Worm (Caenorhabditis elegans) whole organism, early embryonic: ENCODE results near the gene efa-6.
"Not testable (repeated sequence)": the region's sequence is repeated elsewhere in the genome, so short reads cannot be mapped to it uniquely, and the experiment has no call there.

Source experiments
- B0310.2 ChIP-seq: sonication (generic microtip); optimal IDR thresholded peaks from 2 replicates; lab custom pipeline; 2016; ENCODE audit warnings: mild to moderate bottlenecking, missing genetic modification characterization, missing compliant biosample characterization
- F13C5.2 ChIP-seq: sonication (generic microtip); optimal IDR thresholded peaks from 2 replicates; lab custom pipeline; 2017; ENCODE audit warnings: mild to moderate bottlenecking, missing genetic modification characterization, inconsistent platforms, missing compliant biosample characterization
- aly-1 ChIP-seq: sonication (generic microtip); optimal IDR thresholded peaks from 2 replicates; lab custom pipeline; 2016; ENCODE audit warnings: missing genetic modification characterization, missing compliant biosample characterization
- ama-1 ChIP-seq: fragments of 150-350 bp; optimal IDR thresholded peaks from 2 replicates; lab custom pipeline; 2014
- ceh-13 ChIP-seq: fragments of 200-800 bp; sonication (Bioruptor generic); optimal IDR thresholded peaks from 2 replicates; lab custom pipeline; 2018; ENCODE audit warnings: mild to moderate bottlenecking, missing genetic modification characterization, missing compliant biosample characterization
- ceh-36 ChIP-seq: sonication (generic microtip); optimal IDR thresholded peaks from 2 replicates; lab custom pipeline; 2016; ENCODE audit warnings: missing genetic modification characterization, inconsistent platforms, missing compliant biosample characterization
- ets-7 ChIP-seq: sonication (generic microtip); optimal IDR thresholded peaks from 2 replicates; lab custom pipeline; 2016; ENCODE audit warnings: missing genotype, missing genetic modification characterization, missing compliant biosample characterization
- flt-1 ChIP-seq: fragments of 200-800 bp; sonication (Bioruptor generic); IDR thresholded peaks from 2 replicates; pipeline ENCODE4 v1.3.6; 2022; ENCODE audit warnings: missing genetic modification characterization, missing compliant biosample characterization
- hmbx-1 ChIP-seq: sonication (generic microtip); optimal IDR thresholded peaks from 2 replicates; lab custom pipeline; 2016; ENCODE audit warnings: mild to moderate bottlenecking, missing genetic modification characterization, missing compliant biosample characterization
- hmg-4 ChIP-seq: fragments of 200-800 bp; sonication (Bioruptor generic); optimal IDR thresholded peaks from 2 replicates; lab custom pipeline; 2018; ENCODE audit warnings: mild to moderate bottlenecking, missing genetic modification characterization, missing compliant biosample characterization
- hnd-1 ChIP-seq: sonication (generic microtip); optimal IDR thresholded peaks from 2 replicates; lab custom pipeline; 2016; ENCODE audit warnings: missing genetic modification characterization, missing compliant biosample characterization
- pes-1 ChIP-seq: fragments of 200-800 bp; sonication (Bioruptor generic); IDR thresholded peaks from 2 replicates; pipeline ENCODE4 v1.3.6; 2022; ENCODE audit warnings: missing genetic modification reagents, missing genetic modification characterization, missing compliant biosample characterization
- scrt-1 ChIP-seq: fragments of 200-800 bp; sonication (Bioruptor generic); IDR thresholded peaks from 2 replicates; pipeline ENCODE4 v1.3.6; 2022; ENCODE audit warnings: missing genetic modification characterization, missing compliant biosample characterization
- sea-1 ChIP-seq: fragments of 200-800 bp; sonication (Bioruptor generic); conservative IDR thresholded peaks from 2 replicates; pipeline ENCODE4 v1.3.6; 2022; ENCODE audit warnings: missing genetic modification characterization, missing compliant biosample characterization
- tbx-11 ChIP-seq: fragments of 200-800 bp; sonication (Bioruptor generic); IDR thresholded peaks from 2 replicates; pipeline ENCODE4 v1.3.6; 2022; ENCODE audit warnings: missing genetic modification characterization, missing compliant biosample characterization
- tbx-37 ChIP-seq: fragments of 200-800 bp; sonication (Bioruptor generic); conservative IDR thresholded peaks from 2 replicates; pipeline ENCODE4 v1.3.6; 2022; ENCODE audit warnings: missing genetic modification reagents, missing genetic modification characterization, missing compliant biosample characterization
- tra-4 ChIP-seq: sonication (generic microtip); optimal IDR thresholded peaks from 2 replicates; lab custom pipeline; 2017; ENCODE audit warnings: missing genetic modification characterization, missing compliant biosample characterization

efa-6 gene

ce11 chrIV:12614624-12615023 lies at the start of gene efa-6:
efa-6 (minus strand) TSS chrIV:12614724.
- TF ChIP-seq ceh-36 (tag; lab: Kevin White, UChicago) (no peak), tbx-37 (GFP tag; lab: Robert Waterston, UW) (no peak), hnd-1 (tag; lab: Kevin White, UChicago) (no peak), ets-7 (no peak), scrt-1 (GFP tag; lab: Robert Waterston, UW) (no peak), ceh-13 (GFP tag; lab: Kevin White, UChicago) (no peak), tbx-11 (GFP tag; lab: Robert Waterston, UW) (no peak), flt-1 (GFP tag; lab: Robert Waterston, UW) (no peak), pes-1 (GFP tag; lab: Robert Waterston, UW) (no peak), hmg-4 (GFP tag; lab: Kevin White, UChicago) (no peak), tra-4 (tag; lab: Kevin White, UChicago) (no peak), aly-1 (tag; lab: Kevin White, UChicago) (no peak)

DNA sequence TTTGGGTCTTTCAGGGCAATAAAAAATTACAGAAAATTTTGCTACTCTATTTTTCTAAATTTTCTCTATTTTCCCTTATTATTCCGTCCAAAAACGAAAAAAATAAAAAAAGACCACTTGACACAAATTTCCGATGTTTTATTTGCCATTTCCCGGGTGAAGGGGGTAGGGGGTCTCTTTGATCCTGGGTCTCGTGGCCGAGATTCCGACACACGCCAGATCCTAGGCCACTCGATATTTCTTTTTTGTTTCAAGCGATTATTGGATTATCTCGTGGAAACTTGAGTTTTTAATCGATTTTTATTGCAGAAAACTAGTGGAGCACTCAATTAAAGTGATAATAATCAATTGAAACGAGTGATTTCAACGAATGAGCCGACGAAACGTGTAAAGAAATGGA lies 38.6 kb upstream of the efa-6 start, which contains the start of the genes wdfy-3 and C26H9A.4:
TSS of gene wdfy-3 (plus strand) at position 308 of the 400 bp plus-strand sequence.
TSS of gene C26H9A.4 (plus strand) at position 317 of the 400 bp plus-strand sequence.
- no peak for TF ChIP-seq tra-4 (tag; lab: Kevin White, UChicago)
- peak; percentile 24; the same call in 1 of the 2 replicates for TF ChIP-seq pes-1 (GFP tag; lab: Robert Waterston, UW)
- no peak for TF ChIP-seq F13C5.2 (tag; lab: Kevin White, UChicago)
- TF ChIP-seq ceh-13 (GFP tag; lab: Kevin White, UChicago), result no peak
- no peak for TF ChIP-seq ama-1
- no peak for TF ChIP-seq tbx-37 (GFP tag; lab: Robert Waterston, UW)
- no peak for TF ChIP-seq scrt-1 (GFP tag; lab: Robert Waterston, UW)

- TF ChIP-seq tbx-37 (GFP tag; lab: Robert Waterston, UW) (no peak), flt-1 (GFP tag; lab: Robert Waterston, UW) (no peak), ceh-13 (GFP tag; lab: Kevin White, UChicago) (no peak), hnd-1 (tag; lab: Kevin White, UChicago) (no peak), pes-1 (GFP tag; lab: Robert Waterston, UW) (no peak), sea-1 (GFP tag; lab: Robert Waterston, UW) (no peak), B0310.2 (tag; lab: Kevin White, UChicago) (no peak), ets-7 (no peak)
Measured at ce11 chrIV:12651570-12651969, 37.0 kb upstream of the efa-6 start.

- TF ChIP-seq scrt-1 (GFP tag; lab: Robert Waterston, UW) (no peak), pes-1 (GFP tag; lab: Robert Waterston, UW) (no peak), ama-1 (no peak), ets-7 (no peak), hmbx-1 (tag; lab: Kevin White, UChicago) (no peak), B0310.2 (tag; lab: Kevin White, UChicago) (no peak), ceh-36 (tag; lab: Kevin White, UChicago) (no peak), hnd-1 (tag; lab: Kevin White, UChicago) (no peak), tra-4 (tag; lab: Kevin White, UChicago) (no peak), F13C5.2 (tag; lab: Kevin White, UChicago) (no peak), hmg-4 (GFP tag; lab: Kevin White, UChicago) (no peak), tbx-11 (GFP tag; lab: Robert Waterston, UW) (no peak)
Measured at ce11 chrIV:12650597-12650996, 36.1 kb upstream of the efa-6 start.

DNA sequence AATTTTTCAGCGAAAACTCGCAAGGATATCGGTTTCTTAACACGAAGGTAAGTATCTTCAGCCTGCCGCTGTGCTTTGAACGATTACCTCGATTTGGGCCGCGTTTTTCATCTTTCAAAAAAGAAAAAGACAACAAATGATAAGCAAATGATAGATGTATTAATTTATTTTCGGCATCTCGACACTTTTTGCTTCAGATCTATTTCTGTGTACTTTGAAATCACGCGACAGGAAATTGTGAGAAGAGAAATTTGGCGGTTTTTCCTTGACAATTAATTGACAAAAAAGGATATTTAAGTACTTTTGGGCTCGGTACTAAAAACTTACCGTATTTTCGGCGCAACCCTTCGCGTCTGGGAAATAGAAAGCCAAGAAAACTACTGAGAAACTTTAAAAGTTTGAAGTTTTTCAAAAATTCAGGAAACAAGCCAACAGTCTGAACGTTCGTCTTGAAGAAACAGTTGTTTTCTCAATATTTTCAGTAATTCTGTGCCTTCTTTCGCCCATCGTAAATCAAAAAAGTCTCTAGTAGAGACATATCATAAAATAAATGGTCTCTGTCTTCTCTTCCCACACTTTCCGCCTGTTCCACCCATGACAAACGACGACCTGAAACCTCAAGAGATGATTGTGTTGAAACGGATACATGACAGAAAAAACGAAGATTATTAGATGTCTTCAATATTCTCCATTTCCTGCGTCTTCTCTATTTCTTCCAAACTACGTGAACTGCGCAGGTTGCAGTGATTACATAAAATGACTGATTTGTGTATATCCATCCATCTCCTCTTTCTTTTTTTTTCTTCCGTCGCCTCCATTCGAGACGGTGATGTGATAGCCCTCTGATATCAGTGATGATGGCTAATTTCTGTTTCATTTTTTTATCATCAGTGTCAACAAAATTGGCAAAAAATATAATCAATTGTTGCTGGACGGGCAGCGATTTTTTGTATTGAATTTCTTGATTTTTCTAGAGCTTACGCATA lies 26.6 kb upstream of the efa-6 start:
- TF ChIP-seq pes-1 (GFP tag; lab: Robert Waterston, UW), result no peak
- TF ChIP-seq tbx-11 (GFP tag; lab: Robert Waterston, UW), result no peak
- no peak for TF ChIP-seq ceh-36 (tag; lab: Kevin White, UChicago)
- no peak for TF ChIP-seq hmbx-1 (tag; lab: Kevin White, UChicago)
- TF ChIP-seq B0310.2 (tag; lab: Kevin White, UChicago), result no peak
- no peak for TF ChIP-seq tra-4 (tag; lab: Kevin White, UChicago)
- no peak for TF ChIP-seq ceh-13 (GFP tag; lab: Kevin White, UChicago)
- no peak for TF ChIP-seq F13C5.2 (tag; lab: Kevin White, UChicago)
- no peak for TF ChIP-seq ets-7
- TF ChIP-seq flt-1 (GFP tag; lab: Robert Waterston, UW), result no peak
- no peak for TF ChIP-seq hnd-1 (tag; lab: Kevin White, UChicago)
- no peak for TF ChIP-seq aly-1 (tag; lab: Kevin White, UChicago)
- TF ChIP-seq sea-1 (GFP tag; lab: Robert Waterston, UW), result no peak
- TF ChIP-seq scrt-1 (GFP tag; lab: Robert Waterston, UW), result no peak
- TF ChIP-seq ama-1, result no peak
- TF ChIP-seq tbx-37 (GFP tag; lab: Robert Waterston, UW), result no peak
- TF ChIP-seq hmg-4 (GFP tag; lab: Kevin White, UChicago), result no peak

- TF ChIP-seq ceh-13 (GFP tag; lab: Kevin White, UChicago) (no peak), pes-1 (GFP tag; lab: Robert Waterston, UW) (no peak), flt-1 (GFP tag; lab: Robert Waterston, UW) (no peak)
Measured at ce11 chrIV:12640137-12640536, 25.6 kb upstream of the efa-6 start, which contains the start of gene vha-7. vha-7 (plus strand) TSS chrIV:12640462.

DNA sequence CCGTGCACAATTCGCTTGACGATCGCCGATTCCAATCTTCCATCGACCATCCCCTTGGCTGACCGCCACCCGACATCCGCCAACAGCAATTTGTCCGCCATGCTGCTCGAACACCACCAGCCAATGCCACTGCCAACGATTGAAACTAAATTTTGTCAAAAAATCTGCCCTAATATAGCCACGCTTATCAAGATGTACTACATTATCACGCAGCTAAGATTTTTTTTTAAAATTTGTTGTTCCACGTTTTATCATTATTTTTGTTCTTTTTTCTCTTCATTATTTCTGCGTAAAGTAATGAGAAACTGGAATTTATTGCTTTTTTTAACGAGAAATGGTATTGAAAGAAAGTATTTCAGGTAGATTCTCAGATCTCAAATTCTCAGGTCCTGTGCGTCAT lies 24.8 kb upstream of the efa-6 start, which contains the start of gene C26H9A.3:
TSS of gene C26H9A.3 (minus strand) at position 101 of the 400 bp plus-strand sequence.
- TF ChIP-seq B0310.2 (tag; lab: Kevin White, UChicago); ets-7; tbx-37 (GFP tag; lab: Robert Waterston, UW): not testable (repeated sequence)
